Worm (Caenorhabditis elegans): ENCODE results near the gene cdh-10.

cdh-10 gene

DNA sequence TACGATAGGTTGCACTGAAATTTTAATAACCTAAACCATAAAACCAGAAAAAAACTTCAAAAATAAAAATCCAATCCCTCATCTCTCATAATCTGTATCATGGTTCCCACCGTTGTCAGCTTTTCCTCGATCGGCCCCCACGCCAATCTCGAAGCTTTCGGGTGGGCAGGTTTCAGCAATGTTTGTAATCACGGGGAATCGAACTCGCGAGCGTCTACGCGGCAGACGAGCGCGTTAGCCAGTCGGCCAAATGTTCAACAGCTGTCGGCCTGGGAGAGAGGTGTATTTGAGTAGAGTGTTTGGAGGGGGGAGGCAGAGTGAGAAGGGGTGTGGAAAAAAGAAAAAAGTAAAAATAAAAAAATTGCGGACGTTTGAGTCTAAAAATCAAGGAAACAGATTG lies 54.7 kb downstream of the cdh-10 start (continued):
- TF ChIP-seq Y95B8A.8 (GFP tag; IDR thresholded peaks at IDR 0.05) (peak; percentile 89), ztf-25 (GFP tag; IDR thresholded peaks at IDR 0.05) (0 out of 2 replicates have a peak, but pooled peaks have one; percentile 83), K11D2.4 (GFP tag; IDR thresholded peaks at IDR 0.05) (peak; percentile 64; the same call in 1 of the 2 replicates), aptf-3 (GFP tag; IDR thresholded peaks at IDR 0.05) (peak; percentile 70; the same call in 1 of the 2 replicates), lsy-27 (tag; optimal IDR thresholded peaks at IDR 0.05; ENCODE audit: borderline replicate concordance, insufficient read depth) (peak; percentile 85), bed-2 (GFP tag; IDR thresholded peaks at IDR 0.05) (0 out of 2 replicates have a peak, but pooled peaks have one; percentile 35), let-526 (GFP tag; IDR thresholded peaks at IDR 0.05) (peak; percentile 68; the same call in 1 of the 2 replicates), ztf-22 (GFP tag; optimal IDR thresholded peaks at IDR 0.05) (peak; percentile 2), snpc-3.4 (tag; optimal IDR thresholded peaks at IDR 0.05) (no peak), B0261.1 (tag; optimal IDR thresholded peaks at IDR 0.05) (peak; percentile 92), hsf-1 (GFP tag; IDR thresholded peaks at IDR 0.05) (peak; percentile 45; the same call in 1 of the 2 replicates), F37B4.10 (GFP tag; IDR thresholded peaks at IDR 0.05) (no peak), hlh-26 (GFP tag; conservative IDR thresholded peaks at IDR 0.05) (no peak), B0019.2 (GFP tag; conservative IDR thresholded peaks at IDR 0.05) (peak; percentile 53), ceh-27 (GFP tag; optimal IDR thresholded peaks at IDR 0.05) (peak; percentile 84), attf-5 (GFP tag; optimal IDR thresholded peaks at IDR 0.05) (peak; percentile 65), chd-7 (tag; optimal IDR thresholded peaks at IDR 0.05) (peak; percentile 87), ztf-26 (tag; optimal IDR thresholded peaks at IDR 0.05) (peak; percentile 76), ztf-3 (GFP tag; optimal IDR thresholded peaks at IDR 0.05) (peak; percentile 61), madf-8 (GFP tag; conservative IDR thresholded peaks at IDR 0.05) (0 out of 2 replicates have a peak, but pooled peaks have one; percentile 20), F10E7.11 (tag; optimal IDR thresholded peaks at IDR 0.05) (no peak), him-1 (tag; optimal IDR thresholded peaks at IDR 0.05) (peak; percentile 94), T07F8.4 (tag; optimal IDR thresholded peaks at IDR 0.05) (peak; percentile 81), ZK185.1 (tag; optimal IDR thresholded peaks at IDR 0.05; ENCODE audit: poor library complexity, severe bottlenecking) (peak; percentile 76), egrh-3 (GFP tag; IDR thresholded peaks at IDR 0.05) (peak; percentile 73), nhr-179 (tag; optimal IDR thresholded peaks at IDR 0.05) (no peak), mel-28 (tag; optimal IDR thresholded peaks at IDR 0.05; ENCODE audit: borderline replicate concordance) (no peak), Y53F4B.3 (GFP tag; IDR thresholded peaks at IDR 0.05) (no peak), egl-18 (GFP tag; IDR thresholded peaks at IDR 0.05) (no peak), F22D6.2 (tag; optimal IDR thresholded peaks at IDR 0.05) (peak; percentile 52), Y56A3A.18 (GFP tag; IDR thresholded peaks at IDR 0.05) (peak; percentile 94), nfya-1 (tag; optimal IDR thresholded peaks at IDR 0.05; ENCODE audit: borderline replicate concordance, insufficient read depth) (no peak), atf-7 (tag; optimal IDR thresholded peaks at IDR 0.05) (peak; percentile 62), repo-1 (tag; optimal IDR thresholded peaks at IDR 0.05) (peak; percentile 83), rec-8 (tag; optimal IDR thresholded peaks at IDR 0.05) (peak; percentile 30 to 55), Y53G8AR.9 (GFP tag; conservative IDR thresholded peaks at IDR 0.05) (no peak), F52B5.7 (tag; optimal IDR thresholded peaks at IDR 0.05) (peak; percentile 70), F57A8.1 (GFP tag; optimal IDR thresholded peaks at IDR 0.05) (no peak), cebp-2 (GFP tag; IDR thresholded peaks at IDR 0.05) (0 out of 2 replicates have a peak, but pooled peaks have one; percentile 65), D2030.7 (GFP tag; IDR thresholded peaks at IDR 0.05) (peak; percentile 92), bed-1 (GFP tag; IDR thresholded peaks at IDR 0.05) (no peak), nhr-120 (GFP tag; IDR thresholded peaks at IDR 0.05) (no peak), pha-4 (tag; optimal IDR thresholded peaks at IDR 0.05) (no peak), hlh-12 (tag; optimal IDR thresholded peaks at IDR 0.05) (peak; percentile 67), F57C9.4 (tag; optimal IDR thresholded peaks at IDR 0.05) (no peak), nhr-27 (tag; optimal IDR thresholded peaks at IDR 0.05) (no peak), lin-40 (tag; optimal IDR thresholded peaks at IDR 0.05) (peak; percentile 87), die-1 (tag; optimal IDR thresholded peaks at IDR 0.05) (peak; percentile 83)
